Fruit fly (Drosophila melanogaster) whole organism, embryonic: ENCODE data around the gene retinin.
A peak's percentile ranks its signal among the peaks of the same experiment; 100 is the strongest.

Experiments
- Antp ChIP-seq: fragments of 200-800 bp; sonication (Bioruptor generic); optimal IDR thresholded peaks from 3 replicates; lab custom pipeline; 2016; ENCODE audit warnings: missing biosample characterization, missing genetic modification characterization
- Atf-2 ChIP-seq: fragments of 200-800 bp; sonication (Bioruptor generic); optimal IDR thresholded peaks from 2 replicates; lab custom pipeline; 2016; ENCODE audit warnings: missing biosample characterization, missing genetic modification characterization
- C15 ChIP-seq: fragments of 200-800 bp; sonication (Bioruptor generic); IDR thresholded peaks from 3 replicates; pipeline ENCODE4 v1.3.6; 2022; ENCODE audit warnings: missing biosample characterization, missing genetic modification characterization
- CG1024 ChIP-seq: fragments of 200-800 bp; sonication (Bioruptor generic); IDR thresholded peaks from 2 replicates; pipeline ENCODE4 v1.3.6; 2022; ENCODE audit warnings: missing biosample characterization, missing genetic modification characterization
- CG10565 ChIP-seq: fragments of 200-800 bp; sonication (Bioruptor generic); optimal IDR thresholded peaks from 3 replicates; lab custom pipeline; 2016; ENCODE audit warnings: missing biosample characterization, mild to moderate bottlenecking, missing genetic modification characterization
- CG11504 ChIP-seq: fragments of 200-800 bp; sonication (Bioruptor generic); optimal IDR thresholded peaks from 3 replicates; lab custom pipeline; 2019; ENCODE audit warnings: missing biosample characterization, mild to moderate bottlenecking, missing genetic modification characterization, moderate library complexity
- CG12744 ChIP-seq: fragments of 200-800 bp; sonication (Bioruptor generic); optimal IDR thresholded peaks from 2 replicates; lab custom pipeline; 2016; ENCODE audit warnings: missing biosample characterization, missing genetic modification characterization
- CG13424 ChIP-seq: fragments of 200-800 bp; sonication (Bioruptor generic); optimal IDR thresholded peaks from 2 replicates; lab custom pipeline; 2019; ENCODE audit warnings: missing biosample characterization, mild to moderate bottlenecking, missing genetic modification characterization, moderate library complexity
- CG14050 ChIP-seq: fragments of 200-800 bp; sonication (Bioruptor generic); IDR thresholded peaks from 3 replicates; pipeline ENCODE4 v1.3.6; 2022; ENCODE audit warnings: missing biosample characterization, missing genetic modification characterization
- CG14441 ChIP-seq: fragments of 200-800 bp; sonication (Bioruptor generic); IDR thresholded peaks from 2 replicates; pipeline ENCODE4 v1.3.6; 2022; ENCODE audit warnings: missing biosample characterization, missing genetic modification characterization
- CG30431 ChIP-seq: fragments of 200-800 bp; sonication (Bioruptor generic); optimal IDR thresholded peaks from 2 replicates; lab custom pipeline; 2017; ENCODE audit warnings: missing biosample characterization, missing genetic modification characterization
- CG31388 ChIP-seq: fragments of 200-800 bp; sonication (Bioruptor generic); optimal IDR thresholded peaks from 2 replicates; lab custom pipeline; 2016; ENCODE audit warnings: missing biosample characterization, missing genetic modification characterization
- CG3281 ChIP-seq: fragments of 200-800 bp; sonication (Bioruptor generic); optimal IDR thresholded peaks from 3 replicates; lab custom pipeline; 2017; ENCODE audit warnings: missing biosample characterization, mild to moderate bottlenecking, missing genetic modification characterization
- CG5180 ChIP-seq: fragments of 200-800 bp; sonication (Bioruptor generic); optimal IDR thresholded peaks from 3 replicates; lab custom pipeline; 2017; ENCODE audit warnings: missing biosample characterization, missing genetic modification characterization, mild to moderate bottlenecking, moderate library complexity, missing genetic modification reagents
- CG6689 ChIP-seq: fragments of 200-800 bp; sonication (Bioruptor generic); IDR thresholded peaks from 2 replicates; pipeline ENCODE4 v1.3.6; 2022; ENCODE audit warnings: missing biosample characterization, missing genetic modification characterization
- CG7372 ChIP-seq: fragments of 200-800 bp; sonication (Bioruptor generic); IDR thresholded peaks from 2 replicates; pipeline ENCODE4 v1.3.6; 2022; ENCODE audit warnings: missing biosample characterization, missing genetic modification characterization
- CG7839 ChIP-seq: fragments of 200-800 bp; sonication (Bioruptor generic); optimal IDR thresholded peaks from 3 replicates; lab custom pipeline; 2018; ENCODE audit warnings: missing biosample characterization, mild to moderate bottlenecking, missing genetic modification characterization, moderate library complexity
- CG8359 ChIP-seq: fragments of 200-800 bp; sonication (Bioruptor generic); optimal IDR thresholded peaks from 2 replicates; lab custom pipeline; 2017; ENCODE audit warnings: missing biosample characterization, mild to moderate bottlenecking, missing genetic modification characterization, borderline replicate concordance
- CG8388 ChIP-seq: fragments of 200-800 bp; sonication (Bioruptor generic); optimal IDR thresholded peaks from 2 replicates; lab custom pipeline; 2019; ENCODE audit warnings: missing biosample characterization, mild to moderate bottlenecking, missing genetic modification characterization, moderate library complexity
- CG8478 ChIP-seq: fragments of >200 bp; optimal IDR thresholded peaks from 2 replicates; lab custom pipeline; 2018
- CG9817 ChIP-seq: fragments of 200-800 bp; sonication (Bioruptor generic); optimal IDR thresholded peaks from 2 replicates; lab custom pipeline; 2018; ENCODE audit warnings: missing biosample characterization, mild to moderate bottlenecking, missing genetic modification characterization, moderate library complexity
- Camta ChIP-seq: fragments of 200-800 bp; sonication (Bioruptor generic); optimal IDR thresholded peaks from 2 replicates; lab custom pipeline; 2016; ENCODE audit warnings: missing biosample characterization, missing genetic modification characterization
- Hr51 ChIP-seq, 2 experiments: fragments of 200-800 bp; sonication (Bioruptor generic); optimal IDR thresholded peaks; 2 replicates in 1 of 2; 3 replicates in 1 of 2; lab custom pipeline; 2016 to 2018; ENCODE audit warnings: missing biosample characterization in 2 of 2, missing genetic modification characterization in 2 of 2, mild to moderate bottlenecking in 1 of 2, moderate library complexity in 1 of 2
- Mad ChIP-seq: fragments of 200-800 bp; sonication (Bioruptor generic); optimal IDR thresholded peaks from 2 replicates; lab custom pipeline; 2016; ENCODE audit warnings: missing biosample characterization, missing genetic modification characterization
- Med ChIP-seq: fragments of 200-800 bp; sonication (Bioruptor generic); peaks from one replicate; lab custom pipeline; 2016; ENCODE audit warnings: missing biosample characterization, missing genetic modification characterization, mild to moderate bottlenecking, inconsistent platforms, moderate library complexity
- Mrtf ChIP-seq: fragments of 200-800 bp; sonication (Bioruptor generic); IDR thresholded peaks from 3 replicates; pipeline ENCODE4 v1.3.6; 2022; ENCODE audit warnings: missing biosample characterization, missing genetic modification characterization
- NC2α ChIP-seq: fragments of 200-800 bp; sonication (Bioruptor generic); optimal IDR thresholded peaks from 2 replicates; lab custom pipeline; 2016; ENCODE audit warnings: missing biosample characterization, missing genetic modification characterization
- Oli ChIP-seq: fragments of 200-800 bp; sonication (Bioruptor generic); optimal IDR thresholded peaks from 2 replicates; lab custom pipeline; 2018; ENCODE audit warnings: missing biosample characterization, mild to moderate bottlenecking, missing genetic modification characterization, moderate library complexity
- Opbp ChIP-seq: fragments of 200-800 bp; sonication (Bioruptor generic); IDR thresholded peaks from 3 replicates; pipeline ENCODE4 v1.3.6; 2022; ENCODE audit warnings: missing biosample characterization, missing genetic modification characterization; ENCODE audit not compliant: partially characterized antibody
- ab ChIP-seq: fragments of 200-800 bp; sonication (Bioruptor generic); optimal IDR thresholded peaks from 2 replicates; lab custom pipeline; 2016; ENCODE audit warnings: missing biosample characterization, missing genetic modification characterization
- ara ChIP-seq: fragments of 200-800 bp; sonication (Bioruptor generic); IDR thresholded peaks from 2 replicates; pipeline ENCODE4 v1.3.6; 2022; ENCODE audit warnings: missing biosample characterization, missing genetic modification characterization
- ato ChIP-seq: fragments of 200-800 bp; sonication (Bioruptor generic); IDR thresholded peaks from 2 replicates; pipeline ENCODE4 v1.3.6; 2022; ENCODE audit warnings: missing biosample characterization, missing genetic modification characterization; ENCODE audit not compliant: partially characterized antibody
- bab2 ChIP-seq: fragments of 200-800 bp; sonication (Bioruptor generic); optimal IDR thresholded peaks from 2 replicates; lab custom pipeline; 2016; ENCODE audit warnings: missing biosample characterization, missing genetic modification characterization
- btn ChIP-seq: fragments of 200-800 bp; sonication (Bioruptor generic); optimal IDR thresholded peaks from 2 replicates; lab custom pipeline; 2016; ENCODE audit warnings: missing biosample characterization, missing genetic modification characterization
- chn ChIP-seq: fragments of 200-800 bp; sonication (Bioruptor generic); optimal IDR thresholded peaks from 2 replicates; lab custom pipeline; 2016; ENCODE audit warnings: missing biosample characterization, missing genetic modification characterization
- dysf ChIP-seq: fragments of 200-800 bp; sonication (Bioruptor generic); IDR thresholded peaks from 3 replicates; pipeline ENCODE4 v1.3.6; 2022; ENCODE audit warnings: missing biosample characterization, missing genetic modification characterization
- eve ChIP-seq, 2 experiments: fragments of >200 bp; optimal IDR thresholded peaks; 2 replicates each; lab custom pipeline; 2017; ENCODE audit warnings: missing biosample characterization in 2 of 2, missing genetic modification characterization in 2 of 2
- grn ChIP-seq: fragments of 200-800 bp; sonication (Bioruptor generic); optimal IDR thresholded peaks from 3 replicates; lab custom pipeline; 2017; ENCODE audit warnings: missing biosample characterization, missing genetic modification characterization
- maf-S ChIP-seq: fragments of 200-800 bp; sonication (Bioruptor generic); optimal IDR thresholded peaks from 2 replicates; lab custom pipeline; 2016; ENCODE audit warnings: missing biosample characterization, missing genetic modification characterization
- mam ChIP-seq: fragments of 200-800 bp; sonication (Bioruptor generic); optimal IDR thresholded peaks from 3 replicates; lab custom pipeline; 2016; ENCODE audit warnings: missing biosample characterization, missing genetic modification characterization
- nmo ChIP-seq: fragments of 200-800 bp; sonication (Bioruptor generic); optimal IDR thresholded peaks from 2 replicates; lab custom pipeline; 2018; ENCODE audit warnings: missing biosample characterization, mild to moderate bottlenecking, missing genetic modification characterization, moderate library complexity
- nom ChIP-seq: fragments of 200-800 bp; sonication (Bioruptor generic); optimal IDR thresholded peaks from 2 replicates; lab custom pipeline; 2017; ENCODE audit warnings: missing biosample characterization, missing genetic modification characterization, mild to moderate bottlenecking, moderate library complexity, missing genetic modification reagents
- oc ChIP-seq: fragments of 200-800 bp; sonication (Bioruptor generic); optimal IDR thresholded peaks from 2 replicates; lab custom pipeline; 2018; ENCODE audit warnings: missing biosample characterization, mild to moderate bottlenecking, missing genetic modification characterization, moderate library complexity
- pho ChIP-seq: fragments of 200-800 bp; sonication (Bioruptor generic); optimal IDR thresholded peaks from 2 replicates; lab custom pipeline; 2016; ENCODE audit warnings: missing biosample characterization, missing genetic modification characterization
- pros ChIP-seq: fragments of 200-800 bp; sonication (Bioruptor generic); optimal IDR thresholded peaks from 3 replicates; lab custom pipeline; 2019; ENCODE audit warnings: missing biosample characterization, mild to moderate bottlenecking, missing genetic modification characterization, moderate library complexity
- row ChIP-seq: fragments of 200-800 bp; sonication (Bioruptor generic); IDR thresholded peaks from 3 replicates; pipeline ENCODE4 v1.3.6; 2022; ENCODE audit warnings: missing biosample characterization, missing genetic modification characterization
- sr ChIP-seq: fragments of 200-800 bp; sonication (Bioruptor generic); IDR thresholded peaks from 3 replicates; pipeline ENCODE4 v1.3.6; 2022; ENCODE audit warnings: missing biosample characterization, missing genetic modification characterization
- tap ChIP-seq: fragments of 200-800 bp; optimal IDR thresholded peaks from 3 replicates; lab custom pipeline; 2019; ENCODE audit warnings: missing biosample characterization, mild to moderate bottlenecking, missing genetic modification characterization, moderate library complexity
- tx ChIP-seq: fragments of 200-800 bp; sonication (Bioruptor generic); optimal IDR thresholded peaks from 2 replicates; lab custom pipeline; 2016; ENCODE audit warnings: missing biosample characterization, missing genetic modification characterization
- zfh2 ChIP-seq: fragments of 200-800 bp; sonication (Bioruptor generic); optimal IDR thresholded peaks from 2 replicates; lab custom pipeline; 2016; ENCODE audit warnings: missing biosample characterization, missing genetic modification characterization

The retinin gene

DNA sequence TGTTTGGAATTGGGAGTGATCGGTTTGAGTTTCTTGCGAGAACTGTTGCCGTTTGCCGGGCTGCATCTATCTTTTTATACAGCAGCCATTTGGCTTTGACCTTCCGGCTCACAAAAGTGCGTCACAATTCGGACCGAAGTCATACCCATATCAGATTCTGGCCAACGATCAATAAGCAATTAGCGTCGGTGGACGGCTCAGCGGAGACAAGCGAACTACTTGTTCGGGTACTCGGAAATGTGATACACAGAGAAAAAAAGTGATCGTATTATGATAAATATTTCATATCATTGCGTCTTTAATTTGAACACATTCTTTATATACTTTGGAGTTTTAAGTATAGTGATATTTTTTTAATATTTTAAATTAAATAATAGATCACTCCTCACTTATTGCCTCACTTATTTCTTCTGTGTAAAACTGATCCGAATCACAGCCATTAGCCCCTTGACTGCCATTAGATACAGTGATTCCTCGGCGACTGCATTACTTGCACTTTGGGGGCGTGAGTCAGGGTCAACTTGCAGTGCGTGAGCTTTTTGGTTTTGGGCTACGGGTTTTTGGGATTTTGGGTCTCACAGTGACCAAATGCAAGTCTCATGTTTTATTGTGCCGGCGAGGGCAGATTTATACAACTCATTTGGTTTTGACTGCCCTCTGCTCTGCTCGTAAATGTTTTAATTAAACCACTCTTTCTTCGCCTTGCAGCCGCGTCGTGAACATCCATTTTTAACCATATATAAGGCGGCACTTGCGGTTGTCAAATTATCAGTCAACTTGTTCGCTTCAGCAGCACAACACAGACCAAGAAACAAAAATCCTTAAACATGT, 25.7 kb upstream of the retinin start, which contains the start of the genes CG13043 and CG13063 (continued):
- peak; percentile 10 for TF ChIP-seq nmo
- peak; percentile 22 for TF ChIP-seq Oli (tag; lab: Kevin White, UChicago)
- no peak for TF ChIP-seq Mad (GFP tag; lab: Kevin White, UChicago)
- TF ChIP-seq zfh2: no peak
- no peak for TF ChIP-seq CG8359 (GFP tag; lab: Kevin White, UChicago)
- no peak for TF ChIP-seq CG3281 (GFP tag; lab: Kevin White, UChicago)
- TF ChIP-seq eve (GFP tag; optimal IDR thresholded peaks at IDR 0.05; lab: Kevin White, UChicago): no peak
- no peak for TF ChIP-seq maf-S (GFP tag; lab: Kevin White, UChicago)
- TF ChIP-seq sr (GFP tag; lab: Robert Waterston, UW): no peak
- no peak for TF ChIP-seq ara (GFP tag; lab: Robert Waterston, UW)
- TF ChIP-seq Atf-2 (GFP tag; lab: Kevin White, UChicago): no peak
- TF ChIP-seq CG1024: no peak
- TF ChIP-seq grn (GFP tag; lab: Kevin White, UChicago): no peak
- TF ChIP-seq Mrtf (GFP tag; lab: Robert Waterston, UW): no peak
- TF ChIP-seq CG30431 (GFP tag; lab: Kevin White, UChicago): no peak
- peak; percentile 59 for TF ChIP-seq CG11504 (tag; lab: Kevin White, UChicago)
- TF ChIP-seq CG31388 (GFP tag; lab: Kevin White, UChicago): no peak
- no peak for TF ChIP-seq Antp (GFP tag; lab: Kevin White, UChicago)
- TF ChIP-seq CG10565 (GFP tag; lab: Kevin White, UChicago): no peak
- TF ChIP-seq CG14050 (GFP tag; lab: Robert Waterston, UW): no peak
- no peak for TF ChIP-seq chn (GFP tag; lab: Kevin White, UChicago)
- no peak for TF ChIP-seq CG5180 (GFP tag; lab: Kevin White, UChicago)
- TF ChIP-seq CG8478 (lab: Kevin White, UChicago): no peak
- 0 out of 3 replicates have a peak, but pooled peaks have one; percentile 31 for TF ChIP-seq dysf (GFP tag; lab: Robert Waterston, UW)
- peak; percentile 26 for TF ChIP-seq CG7839 (tag; lab: Kevin White, UChicago)
- TF ChIP-seq pho (GFP tag; lab: Kevin White, UChicago): no peak
- TF ChIP-seq NC2α (GFP tag; lab: Kevin White, UChicago): no peak
- no peak for TF ChIP-seq bab2 (GFP tag; lab: Kevin White, UChicago)
- TF ChIP-seq Camta (GFP tag; lab: Kevin White, UChicago): no peak
- no peak for TF ChIP-seq mam (GFP tag; lab: Kevin White, UChicago)
- TF ChIP-seq pros (GFP tag; lab: Kevin White, UChicago): no peak
- TF ChIP-seq Med: no peak
- no peak for TF ChIP-seq CG12744 (GFP tag; lab: Kevin White, UChicago)
- no peak for TF ChIP-seq CG8388 (GFP tag; lab: Kevin White, UChicago)
- no peak for TF ChIP-seq C15
- TF ChIP-seq nom: no peak
- TF ChIP-seq ab (GFP tag; lab: Kevin White, UChicago): no peak
- peak; percentile 41; the same call in 1 of the 3 replicates for TF ChIP-seq row (GFP tag; lab: Robert Waterston, UW)
- TF ChIP-seq oc (tag; lab: Kevin White, UChicago): peak; percentile 7
- TF ChIP-seq CG14441 (GFP tag; lab: Robert Waterston, UW): 0 out of 2 replicates have a peak, but pooled peaks have one; percentile 27
- no peak for TF ChIP-seq CG6689 (GFP tag; lab: Robert Waterston, UW)
- TF ChIP-seq Opbp (GFP tag; lab: Robert Waterston, UW): no peak
- TF ChIP-seq Hr51 (GFP tag; optimal IDR thresholded peaks at IDR 0.05; lab: Kevin White, UChicago): peak in 1 of 2 experiments; percentile 37
- peak; percentile 34 for TF ChIP-seq CG13424
- no peak for TF ChIP-seq CG9817 (tag; lab: Kevin White, UChicago)
- no peak for TF ChIP-seq btn (GFP tag; lab: Kevin White, UChicago)
- no peak for TF ChIP-seq ato
- TF ChIP-seq CG7372 (GFP tag; lab: Robert Waterston, UW): no peak
- peak; percentile 22 for TF ChIP-seq tap (tag; lab: Kevin White, UChicago)
- TF ChIP-seq tx (GFP tag; lab: Kevin White, UChicago): no peak
